Fruit fly (Drosophila melanogaster): ENCODE results near the gene CG7512.

DNA sequence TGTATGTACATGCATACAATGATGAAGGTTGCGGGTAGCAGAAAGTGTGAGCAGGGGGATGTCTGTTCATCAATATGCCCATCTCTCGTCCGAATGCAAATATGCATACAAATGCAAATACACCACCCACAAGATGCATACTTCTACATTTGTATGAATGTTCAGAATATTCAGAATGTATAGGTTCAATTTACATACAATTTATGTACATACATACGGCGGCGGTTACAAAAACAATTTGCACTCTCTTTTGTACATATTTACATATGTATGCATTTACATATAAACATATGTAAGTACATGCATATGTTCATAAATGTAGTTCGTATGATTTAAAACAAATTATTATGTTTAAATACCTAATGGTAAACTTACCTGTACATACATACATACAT, 21.6 kb upstream of the CG7512 start:
- no peak for TF ChIP-seq acj6 (GFP tag; optimal IDR thresholded peaks at IDR 0.05)
- TF ChIP-seq CG3919 (GFP tag; optimal IDR thresholded peaks at IDR 0.05) = no peak
- no peak for TF ChIP-seq dac (GFP tag; optimal IDR thresholded peaks at IDR 0.05)
- TF ChIP-seq CG6792 (GFP tag; optimal IDR thresholded peaks at IDR 0.05) = no peak
- TF ChIP-seq CG34406 (GFP tag; optimal IDR thresholded peaks at IDR 0.05) = no peak
- no peak for TF ChIP-seq CG8632 (GFP tag; optimal IDR thresholded peaks at IDR 0.05)
- TF ChIP-seq CG8319 (GFP tag; optimal IDR thresholded peaks at IDR 0.05) = no peak
- no peak for TF ChIP-seq lz (GFP tag; optimal IDR thresholded peaks at IDR 0.05)

Measured in whole organism, prepupa.